Fruit fly (Drosophila melanogaster): ENCODE results near the gene Mks1.

The Mks1 gene

dm6 chrX:12510750-12511649, 14.6 kb upstream of the Mks1 start (continued):
- peak; percentile 80 for TF ChIP-seq CG10669 (GFP tag; optimal IDR thresholded peaks at IDR 0.05)
- TF ChIP-seq acj6 (GFP tag; optimal IDR thresholded peaks at IDR 0.05) = peak; percentile 94
- peak; percentile 93 for TF ChIP-seq Smox (GFP tag; optimal IDR thresholded peaks at IDR 0.05)
- peak; percentile 94 for TF ChIP-seq Hr39 (GFP tag; optimal IDR thresholded peaks at IDR 0.05)
- TF ChIP-seq eg (GFP tag; IDR thresholded peaks at IDR 0.05) = peak; percentile 90
- TF ChIP-seq Hr4 (GFP tag; optimal IDR thresholded peaks at IDR 0.05) = peak; percentile 80
- TF ChIP-seq CG31627 (GFP tag; optimal IDR thresholded peaks at IDR 0.05) = peak; percentile 93
- peak; percentile 60 for TF ChIP-seq Ets96B (tag; optimal IDR thresholded peaks at IDR 0.05)
- peak; percentile 86 for TF ChIP-seq CG8319 (GFP tag; optimal IDR thresholded peaks at IDR 0.05)
- TF ChIP-seq dac (GFP tag; optimal IDR thresholded peaks at IDR 0.05) = peak; percentile 43
- TF ChIP-seq CG3032 (tag; optimal IDR thresholded peaks at IDR 0.05) = peak; percentile 78
- TF ChIP-seq CG34406 (GFP tag; optimal IDR thresholded peaks at IDR 0.05) = peak; percentile 89
- peak; percentile 63 for TF ChIP-seq CG9139 (GFP tag; optimal IDR thresholded peaks at IDR 0.05)
- TF ChIP-seq Gug (GFP tag; IDR thresholded peaks at IDR 0.05) = peak; percentile 88
- TF ChIP-seq Blimp-1 (GFP tag; optimal IDR thresholded peaks at IDR 0.05) = peak; percentile 77
- TF ChIP-seq CG4318 (GFP tag; optimal IDR thresholded peaks at IDR 0.05) = peak; percentile 69
- TF ChIP-seq Sox15 (GFP tag; optimal IDR thresholded peaks at IDR 0.05) = peak; percentile 80
- peak; percentile 83 to 88 for TF ChIP-seq ss (GFP tag; optimal IDR thresholded peaks at IDR 0.05)
- no peak for TF ChIP-seq fkh (GFP tag; optimal IDR thresholded peaks at IDR 0.05)
- peak; percentile 89 for TF ChIP-seq CG8632 (GFP tag; optimal IDR thresholded peaks at IDR 0.05)
- peak; percentile 86 for TF ChIP-seq Ets21C (GFP tag; optimal IDR thresholded peaks at IDR 0.05)
- TF ChIP-seq fd59A (GFP tag; optimal IDR thresholded peaks at IDR 0.05) = peak; percentile 75

dm6 chrX:12507589-12507988, 11.2 kb upstream of the Mks1 start:
- TF ChIP-seq lz (GFP tag; optimal IDR thresholded peaks at IDR 0.05) (peak; percentile 72), CG6808 (GFP tag; optimal IDR thresholded peaks at IDR 0.05) (peak; percentile 58), esn (GFP tag; optimal IDR thresholded peaks at IDR 0.05) (peak; percentile 71), OdsH (GFP tag; optimal IDR thresholded peaks at IDR 0.05) (peak; percentile 69), Ets21C (GFP tag; optimal IDR thresholded peaks at IDR 0.05) (no peak), CG34406 (GFP tag; optimal IDR thresholded peaks at IDR 0.05) (peak; percentile 34), CG10669 (GFP tag; optimal IDR thresholded peaks at IDR 0.05) (peak; percentile 64), ss (GFP tag; optimal IDR thresholded peaks at IDR 0.05) (peak; percentile 30 to 90), Hr39 (GFP tag; optimal IDR thresholded peaks at IDR 0.05) (peak; percentile 29), Smox (GFP tag; optimal IDR thresholded peaks at IDR 0.05) (peak; percentile 55), CG6163 (GFP tag; IDR thresholded peaks at IDR 0.05) (peak; percentile 78), Gug (GFP tag; IDR thresholded peaks at IDR 0.05) (peak; percentile 62), CG9139 (GFP tag; optimal IDR thresholded peaks at IDR 0.05) (peak; percentile 10), CG7368 (GFP tag; optimal IDR thresholded peaks at IDR 0.05) (peak; percentile 24), Hr38 (GFP tag; optimal IDR thresholded peaks at IDR 0.05) (no peak), Blimp-1 (GFP tag; optimal IDR thresholded peaks at IDR 0.05) (peak; percentile 9), CG31627 (GFP tag; optimal IDR thresholded peaks at IDR 0.05) (peak; percentile 42), Eip78C (GFP tag) (peak; percentile 91), fd59A (GFP tag; optimal IDR thresholded peaks at IDR 0.05) (peak; percentile 53), dac (GFP tag; optimal IDR thresholded peaks at IDR 0.05) (no peak), Eip75B (GFP tag; optimal IDR thresholded peaks at IDR 0.05) (peak; percentile 58), spab (GFP tag; optimal IDR thresholded peaks at IDR 0.05) (peak; percentile 59), CG8319 (GFP tag; optimal IDR thresholded peaks at IDR 0.05) (no peak), fd85E (GFP tag; optimal IDR thresholded peaks at IDR 0.05) (no peak), CG6792 (GFP tag; optimal IDR thresholded peaks at IDR 0.05) (peak; percentile 55), salr (GFP tag; optimal IDR thresholded peaks at IDR 0.05) (peak in 1 of 2 experiments; percentile 3), CG11902 (GFP tag; optimal IDR thresholded peaks at IDR 0.05) (no peak), Eip93F (GFP tag; optimal IDR thresholded peaks at IDR 0.05) (no peak), CG11294 (GFP tag; IDR thresholded peaks at IDR 0.05) (no peak), CG10631 (GFP tag; optimal IDR thresholded peaks at IDR 0.05) (peak; percentile 65), Sox102F (GFP tag; optimal IDR thresholded peaks at IDR 0.05) (peak; percentile 48), CG6854 (GFP tag; optimal IDR thresholded peaks at IDR 0.05) (no peak), net (GFP tag; optimal IDR thresholded peaks at IDR 0.05) (peak; percentile 38), svp (GFP tag) (peak; percentile 88), CG8632 (GFP tag; optimal IDR thresholded peaks at IDR 0.05) (peak; percentile 14), CG6276 (GFP tag; optimal IDR thresholded peaks at IDR 0.05) (no peak), CG1621 (tag; optimal IDR thresholded peaks at IDR 0.05) (peak; percentile 20), Ets96B (tag; optimal IDR thresholded peaks at IDR 0.05) (peak; percentile 73), achi (GFP tag; optimal IDR thresholded peaks at IDR 0.05) (peak; percentile 64)
